Fruit fly (Drosophila melanogaster) whole organism, embryonic: Measurements from ENCODE around the gene CG34303.
A peak's percentile ranks its signal among the peaks of the same experiment; 100 is the strongest.

ENCODE experiments used
- Atf6 ChIP-seq: fragments of 200-800 bp; sonication (Bioruptor generic); IDR thresholded peaks from 2 replicates; pipeline ENCODE4 v1.3.6; 2022; ENCODE audit warnings: missing biosample characterization, missing genetic modification characterization
- Awh ChIP-seq: fragments of 200-800 bp; sonication (Bioruptor generic); IDR thresholded peaks from 2 replicates; pipeline ENCODE4, ENCODE4 v1.3.6; 2022; ENCODE audit warnings: missing biosample characterization, missing genetic modification characterization
- CG11085 ChIP-seq: fragments of 200-800 bp; sonication (Bioruptor generic); IDR thresholded peaks from 2 replicates; pipeline ENCODE4 v1.3.6; 2022; ENCODE audit warnings: missing biosample characterization, missing genetic modification characterization
- CG11504 ChIP-seq: fragments of 200-800 bp; sonication (Bioruptor generic); optimal IDR thresholded peaks from 3 replicates; lab custom pipeline; 2019; ENCODE audit warnings: missing biosample characterization, mild to moderate bottlenecking, missing genetic modification characterization, moderate library complexity
- CG15601 ChIP-seq: fragments of 200-800 bp; sonication (Bioruptor generic); optimal IDR thresholded peaks from 3 replicates; lab custom pipeline; 2019; ENCODE audit warnings: missing biosample characterization, mild to moderate bottlenecking, missing genetic modification characterization, moderate library complexity
- CG1647 ChIP-seq: fragments of 200-800 bp; sonication (Bioruptor generic); optimal IDR thresholded peaks from 3 replicates; lab custom pipeline; 2016; ENCODE audit warnings: missing biosample characterization, missing genetic modification characterization
- CG18011 ChIP-seq: fragments of 200-800 bp; sonication (Bioruptor generic); optimal IDR thresholded peaks from 2 replicates; lab custom pipeline; 2017; ENCODE audit warnings: missing biosample characterization, missing genetic modification characterization, mild to moderate bottlenecking, moderate library complexity, missing genotype
- CG2129 ChIP-seq: fragments of 200-800 bp; sonication (Bioruptor generic); IDR thresholded peaks from 2 replicates; pipeline ENCODE4 v1.3.6; 2022; ENCODE audit warnings: missing biosample characterization, missing genetic modification characterization; ENCODE audit not compliant: partially characterized antibody
- CG3726 ChIP-seq: fragments of 200-800 bp; sonication (Bioruptor generic); IDR thresholded peaks from 3 replicates; pipeline ENCODE4, ENCODE4 v1.3.6; 2022; ENCODE audit warnings: missing biosample characterization, missing genetic modification characterization
- CG4282 ChIP-seq: fragments of 200-800 bp; sonication (Bioruptor generic); optimal IDR thresholded peaks from 2 replicates; lab custom pipeline; 2016; ENCODE audit warnings: missing biosample characterization, missing genetic modification characterization
- CG6254 ChIP-seq: fragments of 200-800 bp; sonication (Bioruptor generic); optimal IDR thresholded peaks from 3 replicates; lab custom pipeline; 2017; ENCODE audit warnings: mild to moderate bottlenecking, missing biosample characterization, missing genetic modification reagents, missing genetic modification characterization
- CG8089 ChIP-seq: fragments of 200-800 bp; sonication (Bioruptor generic); optimal IDR thresholded peaks from 3 replicates; lab custom pipeline; 2016; ENCODE audit warnings: missing biosample characterization, missing genetic modification characterization
- CG9727 ChIP-seq: fragments of 200-800 bp; sonication (Bioruptor generic); optimal IDR thresholded peaks from 3 replicates; lab custom pipeline; 2017; ENCODE audit warnings: missing biosample characterization, mild to moderate bottlenecking, missing genetic modification characterization
- Camta ChIP-seq: fragments of 200-800 bp; sonication (Bioruptor generic); optimal IDR thresholded peaks from 2 replicates; lab custom pipeline; 2016; ENCODE audit warnings: missing biosample characterization, missing genetic modification characterization
- Deaf1 ChIP-seq: fragments of 200-800 bp; optimal IDR thresholded peaks from 3 replicates; lab custom pipeline; 2019; ENCODE audit warnings: missing biosample characterization, mild to moderate bottlenecking, missing genetic modification characterization, moderate library complexity
- E2f2 ChIP-seq: fragments of 200-800 bp; sonication (Bioruptor generic); IDR thresholded peaks from 2 replicates; pipeline ENCODE4 v1.3.6; 2022; ENCODE audit warnings: missing biosample characterization, missing genetic modification characterization
- GATAe ChIP-seq: fragments of 200-800 bp; sonication (Bioruptor generic); conservative IDR thresholded peaks from 2 replicates; pipeline ENCODE4 v1.3.6; 2022; ENCODE audit warnings: missing biosample characterization, missing genetic modification characterization
- HLHmδ ChIP-seq: fragments of 200-800 bp; sonication (Bioruptor generic); optimal IDR thresholded peaks from 2 replicates; lab custom pipeline; 2018; ENCODE audit warnings: missing biosample characterization, mild to moderate bottlenecking, missing genetic modification characterization, moderate library complexity
- Lim3 ChIP-seq: fragments of 200-800 bp; sonication (Bioruptor generic); IDR thresholded peaks from 2 replicates; pipeline ENCODE4 v1.3.6; 2022; ENCODE audit warnings: missing biosample characterization, missing genetic modification characterization
- Meics ChIP-seq: fragments of 200-800 bp; sonication (Bioruptor generic); optimal IDR thresholded peaks from 2 replicates; lab custom pipeline; 2017; ENCODE audit warnings: missing biosample characterization, mild to moderate bottlenecking, missing genetic modification characterization
- Mrtf ChIP-seq: fragments of 200-800 bp; sonication (Bioruptor generic); IDR thresholded peaks from 3 replicates; pipeline ENCODE4 v1.3.6; 2022; ENCODE audit warnings: missing biosample characterization, missing genetic modification characterization
- Neu2 ChIP-seq: fragments of 200-800 bp; sonication (Bioruptor generic); optimal IDR thresholded peaks from 3 replicates; lab custom pipeline; 2016; ENCODE audit warnings: missing biosample characterization, missing genetic modification characterization, borderline replicate concordance
- Nf-YB ChIP-seq: fragments of 200-800 bp; sonication (Bioruptor generic); optimal IDR thresholded peaks from 3 replicates; lab custom pipeline; 2019; ENCODE audit warnings: missing biosample characterization, mild to moderate bottlenecking, missing genetic modification characterization, moderate library complexity
- Rfx ChIP-seq: fragments of 200-800 bp; sonication (Bioruptor generic); IDR thresholded peaks from 2 replicates; pipeline ENCODE4 v1.3.6; 2022; ENCODE audit warnings: missing biosample characterization, missing genetic modification characterization
- Six4 ChIP-seq: fragments of 200-800 bp; sonication (Bioruptor generic); optimal IDR thresholded peaks from 2 replicates; lab custom pipeline; 2016; ENCODE audit warnings: missing biosample characterization, missing genetic modification characterization
- Trl ChIP-seq, 3 experiments: fragments of >200 bp in 2 of 3; fragments of 200-800 bp in 1 of 3; sonication (Bioruptor generic) in 1 of 3; optimal IDR thresholded peaks; 2 replicates in 1 of 3; 3 replicates in 2 of 3; lab custom pipeline; 2016 to 2017; ENCODE audit warnings: missing biosample characterization in 1 of 3, missing genetic modification characterization in 1 of 3
- Vsx1 ChIP-seq: fragments of 200-800 bp; sonication (Bioruptor generic); optimal IDR thresholded peaks from 2 replicates; lab custom pipeline; 2017; ENCODE audit warnings: missing biosample characterization, mild to moderate bottlenecking, missing genetic modification characterization, missing genetic modification reagents
- bbx ChIP-seq: fragments of 200-800 bp; sonication (Bioruptor generic); IDR thresholded peaks from 2 replicates; pipeline ENCODE4 v1.3.6; 2022; ENCODE audit warnings: missing biosample characterization, missing genetic modification characterization; ENCODE audit not compliant: partially characterized antibody
- dm ChIP-seq: fragments of 200-800 bp; sonication (Bioruptor generic); optimal IDR thresholded peaks from 3 replicates; lab custom pipeline; 2016; ENCODE audit warnings: missing biosample characterization, missing genetic modification characterization
- ewg ChIP-seq: fragments of 200-800 bp; sonication (Bioruptor generic); optimal IDR thresholded peaks from 3 replicates; lab custom pipeline; 2017; ENCODE audit warnings: mild to moderate bottlenecking, missing biosample characterization, missing genetic modification reagents, missing genetic modification characterization
- fd102C ChIP-seq: fragments of 200-800 bp; sonication (Bioruptor generic); optimal IDR thresholded peaks from 2 replicates; lab custom pipeline; 2018; ENCODE audit warnings: missing biosample characterization, mild to moderate bottlenecking, missing genetic modification characterization, moderate library complexity
- fd3F ChIP-seq: fragments of 200-800 bp; sonication (Bioruptor generic); optimal IDR thresholded peaks from 2 replicates; lab custom pipeline; 2018; ENCODE audit warnings: missing biosample characterization, mild to moderate bottlenecking, missing genetic modification characterization, moderate library complexity
- fu2 ChIP-seq: fragments of 200-800 bp; sonication (Bioruptor generic); optimal IDR thresholded peaks from 2 replicates; lab custom pipeline; 2016; ENCODE audit warnings: missing biosample characterization, missing genetic modification characterization
- grn ChIP-seq: fragments of 200-800 bp; sonication (Bioruptor generic); optimal IDR thresholded peaks from 3 replicates; lab custom pipeline; 2017; ENCODE audit warnings: missing biosample characterization, missing genetic modification characterization
- lbe ChIP-seq: fragments of 200-800 bp; sonication (Bioruptor generic); optimal IDR thresholded peaks from 2 replicates; lab custom pipeline; 2016; ENCODE audit warnings: missing biosample characterization, mild to moderate bottlenecking, missing genetic modification characterization
- lmd ChIP-seq: fragments of 200-800 bp; sonication (Bioruptor generic); IDR thresholded peaks from 2 replicates; pipeline ENCODE4 v1.3.6; 2022; ENCODE audit warnings: missing biosample characterization, missing genetic modification characterization
- lov ChIP-seq, 2 experiments: fragments of 200-800 bp in 1 of 2; fragments of >200 bp in 1 of 2; sonication (Bioruptor generic) in 1 of 2; IDR thresholded peaks in 1 of 2; optimal IDR thresholded peaks in 1 of 2; 2 replicates in 1 of 2; 3 replicates in 1 of 2; pipeline versions ENCODE4 v1.3.6 to Lab custom; 2017 to 2022; ENCODE audit warnings: missing biosample characterization in 1 of 2, missing genetic modification characterization in 1 of 2
- pfk ChIP-seq: fragments of 200-800 bp; sonication (Bioruptor generic); optimal IDR thresholded peaks from 2 replicates; lab custom pipeline; 2018; ENCODE audit warnings: missing biosample characterization, mild to moderate bottlenecking, missing genetic modification characterization, moderate library complexity
- pum ChIP-seq: fragments of 200-800 bp; sonication (Bioruptor generic); optimal IDR thresholded peaks from 2 replicates; lab custom pipeline; 2016; ENCODE audit warnings: missing biosample characterization, missing genetic modification characterization
- pzg ChIP-seq: fragments of 200-800 bp; sonication (Bioruptor generic); optimal IDR thresholded peaks from 3 replicates; lab custom pipeline; 2018; ENCODE audit warnings: missing biosample characterization, mild to moderate bottlenecking, missing genetic modification characterization, moderate library complexity
- ro ChIP-seq: fragments of 200-800 bp; sonication (Bioruptor generic); IDR thresholded peaks from 2 replicates; pipeline ENCODE4 v1.3.6; 2022; ENCODE audit warnings: missing biosample characterization, missing genetic modification characterization
- row ChIP-seq: fragments of 200-800 bp; sonication (Bioruptor generic); IDR thresholded peaks from 3 replicates; pipeline ENCODE4 v1.3.6; 2022; ENCODE audit warnings: missing biosample characterization, missing genetic modification characterization
- salm ChIP-seq: fragments of 200-800 bp; sonication (Bioruptor generic); optimal IDR thresholded peaks from 2 replicates; lab custom pipeline; 2018; ENCODE audit warnings: missing biosample characterization, mild to moderate bottlenecking, missing genetic modification characterization
- sens ChIP-seq: fragments of 200-800 bp; sonication (Bioruptor generic); peaks from one replicate; lab custom pipeline; 2016; ENCODE audit warnings: missing biosample characterization, missing genetic modification characterization
- sens-2 ChIP-seq: fragments of 200-800 bp; sonication (Bioruptor generic); IDR thresholded peaks from 2 replicates; pipeline ENCODE4 v1.3.6; 2022; ENCODE audit warnings: missing biosample characterization, missing genetic modification characterization
- tap ChIP-seq: fragments of 200-800 bp; optimal IDR thresholded peaks from 3 replicates; lab custom pipeline; 2019; ENCODE audit warnings: missing biosample characterization, mild to moderate bottlenecking, missing genetic modification characterization, moderate library complexity
- trh ChIP-seq: fragments of 200-800 bp; sonication (Bioruptor generic); optimal IDR thresholded peaks from 2 replicates; lab custom pipeline; 2016; ENCODE audit warnings: missing biosample characterization, missing genetic modification characterization
- twi ChIP-seq: fragments of 200-800 bp; optimal IDR thresholded peaks from 2 replicates; lab custom pipeline; 2019; ENCODE audit warnings: missing biosample characterization, mild to moderate bottlenecking, missing genetic modification characterization, moderate library complexity
- zf30C ChIP-seq: fragments of 200-800 bp; sonication (Bioruptor generic); optimal IDR thresholded peaks from 3 replicates; lab custom pipeline; 2018; ENCODE audit warnings: missing biosample characterization, mild to moderate bottlenecking, missing genetic modification characterization

CG34303 gene

dm6 chr3R:10170356-10170876 lies 18.7 kb upstream of the CG34303 start, which contains the start of gene Best1 (continued):
- TF ChIP-seq zf30C (GFP tag; lab: Kevin White, UChicago): peak; percentile 6
- peak; percentile 74 for TF ChIP-seq bbx (GFP tag; lab: Robert Waterston, UW)
- TF ChIP-seq pzg: peak; percentile 16
- TF ChIP-seq GATAe: peak; percentile 96
- TF ChIP-seq grn (GFP tag; lab: Kevin White, UChicago): peak; percentile 65
- TF ChIP-seq Meics: peak; percentile 94
- no peak for TF ChIP-seq Neu2 (GFP tag; lab: Kevin White, UChicago)
- peak; percentile 24 for TF ChIP-seq CG1647 (GFP tag; lab: Kevin White, UChicago)
- peak; percentile 89 for TF ChIP-seq CG9727 (GFP tag; lab: Kevin White, UChicago)
- TF ChIP-seq CG11504 (tag; lab: Kevin White, UChicago): peak; percentile 91
- peak; percentile 92 for TF ChIP-seq CG11085
- TF ChIP-seq Nf-YB (GFP tag; lab: Kevin White, UChicago): peak; percentile 75
- peak; percentile 99 for TF ChIP-seq row (GFP tag; lab: Robert Waterston, UW)
- TF ChIP-seq tap: peak; percentile 86
- TF ChIP-seq Vsx1: peak; percentile 87
- TF ChIP-seq lov (optimal IDR thresholded peaks at IDR 0.05; lab: Kevin White, UChicago): no peak
- peak; percentile 80 for TF ChIP-seq lov (GFP tag; IDR thresholded peaks at IDR 0.05; lab: Robert Waterston, UW)
- peak; percentile 94 for TF ChIP-seq Atf6
- peak; percentile 89 for TF ChIP-seq fd3F (GFP tag; lab: Kevin White, UChicago)
- TF ChIP-seq lmd (GFP tag; lab: Robert Waterston, UW): peak; percentile 94
- peak; percentile 16 for TF ChIP-seq HLHmδ (GFP tag; lab: Kevin White, UChicago)
- peak; percentile 94 for TF ChIP-seq sens
- TF ChIP-seq fu2 (GFP tag; lab: Kevin White, UChicago): peak; percentile 38
- peak; percentile 89 for TF ChIP-seq Mrtf (GFP tag; lab: Robert Waterston, UW)
- TF ChIP-seq CG4282 (GFP tag; lab: Kevin White, UChicago): peak; percentile 26
- peak; percentile 76 for TF ChIP-seq twi (tag; lab: Kevin White, UChicago)
- peak; percentile 74 for TF ChIP-seq Deaf1 (tag; lab: Kevin White, UChicago)
- TF ChIP-seq CG2129 (GFP tag; lab: Robert Waterston, UW): no peak
- peak; percentile 80 for TF ChIP-seq salm (tag; lab: Kevin White, UChicago)
- TF ChIP-seq CG8089 (GFP tag; lab: Kevin White, UChicago): no peak
- TF ChIP-seq Six4 (GFP tag; lab: Kevin White, UChicago): peak; percentile 68
- peak; percentile 83 for TF ChIP-seq ewg (GFP tag; lab: Kevin White, UChicago)
- peak; percentile 61; the same call in 1 of the 3 replicates for TF ChIP-seq CG3726 (GFP tag; lab: Robert Waterston, UW)
- TF ChIP-seq Lim3 (GFP tag; lab: Robert Waterston, UW): peak; percentile 61
- peak; percentile 29 for TF ChIP-seq Camta (GFP tag; lab: Kevin White, UChicago)
- TF ChIP-seq CG15601 (tag; lab: Kevin White, UChicago): peak; percentile 89
- TF ChIP-seq pum (GFP tag; lab: Kevin White, UChicago): peak; percentile 59
- TF ChIP-seq dm (GFP tag; lab: Kevin White, UChicago): peak; percentile 33
- TF ChIP-seq lbe (GFP tag; lab: Kevin White, UChicago): peak; percentile 87
- TF ChIP-seq sens-2 (GFP tag; lab: Robert Waterston, UW): peak; percentile 77
- peak; percentile 97 for TF ChIP-seq CG6254 (GFP tag; lab: Kevin White, UChicago)
- TF ChIP-seq Awh (GFP tag; lab: Robert Waterston, UW): peak; percentile 87
- TF ChIP-seq pfk (GFP tag; lab: Kevin White, UChicago): peak; percentile 46
- peak; percentile 58 for TF ChIP-seq fd102C (GFP tag; lab: Kevin White, UChicago)
- peak; percentile 98 for TF ChIP-seq Rfx (GFP tag; lab: Robert Waterston, UW)
- peak; percentile 69 for TF ChIP-seq trh (GFP tag; lab: Kevin White, UChicago)
- TF ChIP-seq E2f2 (GFP tag; lab: Robert Waterston, UW): peak; percentile 69
- peak; percentile 69; the same call in 1 of the 2 replicates for TF ChIP-seq ro
- TF ChIP-seq Trl (optimal IDR thresholded peaks at IDR 0.05; lab: Kevin White, UChicago): peak; percentile 82 to 91
- peak; percentile 59 for TF ChIP-seq Trl (GFP tag; optimal IDR thresholded peaks at IDR 0.05; lab: Kevin White, UChicago)
- TF ChIP-seq CG18011: peak; percentile 77
